Worm (Caenorhabditis elegans) whole organism, mixed stage, embryonic: ENCODE data around the gene C38H2.2.
A peak's percentile ranks its signal among the peaks of the same experiment; 100 is the strongest.

Experiments
- mab-5 ChIP-seq: fragments of 150-350 bp; optimal IDR thresholded peaks from 2 replicates; lab custom pipeline; 2014; ENCODE audit warnings: missing biosample characterization, missing genetic modification characterization
- mep-1 ChIP-seq: fragments of 150-350 bp; optimal IDR thresholded peaks from 2 replicates; lab custom pipeline; 2017; ENCODE audit warnings: missing biosample characterization, missing genetic modification reagents, missing genetic modification characterization, inconsistent platforms
- nhr-237 ChIP-seq: fragments of 150-350 bp; optimal IDR thresholded peaks from 2 replicates; lab custom pipeline; 2014; ENCODE audit warnings: missing biosample characterization, missing genetic modification characterization
- pha-4 ChIP-seq: fragments of 150-350 bp; optimal IDR thresholded peaks from 2 replicates; lab custom pipeline; 2018; ENCODE audit warnings: missing biosample characterization, missing genetic modification reagents, missing genetic modification characterization
- snpc-4 ChIP-seq: fragments of 150-350 bp; optimal IDR thresholded peaks from 2 replicates; lab custom pipeline; 2014; ENCODE audit warnings: missing biosample characterization, missing genetic modification characterization
- tbx-8 ChIP-seq: fragments of 200-800 bp; sonication (Bioruptor generic); optimal IDR thresholded peaks from 2 replicates; lab custom pipeline; 2018; ENCODE audit warnings: mild to moderate bottlenecking, missing genetic modification characterization, moderate library complexity, missing compliant biosample characterization
- ztf-11 ChIP-seq: fragments of 150-350 bp; optimal IDR thresholded peaks from 2 replicates; lab custom pipeline; 2014; ENCODE audit warnings: missing biosample characterization, missing genetic modification characterization

DNA sequence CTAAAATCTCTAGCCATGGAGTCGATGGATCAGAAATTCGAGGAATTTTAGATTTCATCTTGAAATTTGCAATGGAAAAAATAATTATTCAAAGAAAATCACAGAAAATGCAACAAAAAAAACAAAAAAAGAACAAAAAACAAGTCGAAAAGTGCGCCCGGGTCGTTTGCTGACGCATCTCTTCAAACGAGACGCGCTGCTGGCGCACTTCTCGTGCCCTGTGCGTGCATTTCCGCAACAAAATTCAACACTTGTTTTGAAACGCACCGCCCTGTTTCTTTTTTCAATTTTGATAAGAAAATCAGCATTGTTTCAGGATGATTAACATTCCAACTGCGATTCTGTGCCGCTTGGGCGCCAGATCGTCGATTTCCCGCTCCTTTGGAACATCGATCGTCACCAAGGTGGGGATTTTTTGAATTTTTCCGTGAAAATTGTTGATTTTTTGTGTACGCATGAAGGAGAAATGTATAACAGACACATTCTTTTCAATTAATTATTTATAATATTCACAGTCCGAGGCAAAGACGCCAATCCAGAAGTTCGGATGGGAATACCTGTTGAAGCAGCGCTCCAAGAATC is 47.5 kb upstream of the C38H2.2 start, which contains the start of the genes jmjd-4 and mev-1:
- TF ChIP-seq ztf-11 (tag; lab: Kevin White, UChicago) (peak; percentile 17), nhr-237 (peak; percentile 28), pha-4 (peak; percentile 72), snpc-4 (tag; lab: Kevin White, UChicago) (no peak), mep-1 (tag; lab: Kevin White, UChicago) (peak; percentile 61), mab-5 (peak; percentile 8), tbx-8 (GFP tag; lab: Kevin White, UChicago) (no peak)
